Worm (Caenorhabditis elegans) whole organism, L2 larva: Measurements from ENCODE around the gene F10E9.2.

Source experiments
- egl-27 ChIP-seq: sonication (generic microtip); optimal IDR thresholded peaks from 3 replicates; lab custom pipeline; 2017; ENCODE audit warnings: missing biosample characterization, missing genetic modification reagents, missing genetic modification characterization
- mab-5 ChIP-seq: fragments of 150-350 bp; optimal IDR thresholded peaks from 2 replicates; lab custom pipeline; 2014; ENCODE audit warnings: missing biosample characterization, missing genetic modification characterization
- nhr-12 ChIP-seq: fragments of 150-350 bp; optimal IDR thresholded peaks from 2 replicates; lab custom pipeline; 2014; ENCODE audit warnings: missing biosample characterization, missing genetic modification characterization
- nhr-6 ChIP-seq: fragments of 150-350 bp; optimal IDR thresholded peaks from 2 replicates; lab custom pipeline; 2014; ENCODE audit warnings: missing biosample characterization, missing genetic modification characterization
- sem-4 ChIP-seq: fragments of 150-350 bp; optimal IDR thresholded peaks from 2 replicates; lab custom pipeline; 2014; ENCODE audit warnings: missing biosample characterization, missing genetic modification reagents, missing genetic modification characterization
- sma-3 ChIP-seq: sonication (generic microtip); optimal IDR thresholded peaks from 2 replicates; lab custom pipeline; 2016; ENCODE audit warnings: missing genetic modification reagents, missing genetic modification characterization, missing compliant biosample characterization
- snpc-4 ChIP-seq: fragments of 150-350 bp; optimal IDR thresholded peaks from 2 replicates; lab custom pipeline; 2014; ENCODE audit warnings: missing biosample characterization, missing genetic modification characterization
- ztf-11 ChIP-seq: sonication (generic microtip); optimal IDR thresholded peaks from 2 replicates; lab custom pipeline; 2017; ENCODE audit warnings: missing biosample characterization, missing genetic modification characterization

ce11 chrIII:8265753-8266152 is 46.7 kb upstream of the F10E9.2 start, which contains the start of gene mrps-9:
- TF ChIP-seq sma-3 (GFP tag; lab: Kevin White, UChicago): no peak
- no peak for TF ChIP-seq mab-5
- TF ChIP-seq ztf-11 (tag; lab: Kevin White, UChicago): no peak
- no peak for TF ChIP-seq nhr-6 (tag; lab: Kevin White, UChicago)
- TF ChIP-seq nhr-12 (tag; lab: Kevin White, UChicago): no peak
- TF ChIP-seq snpc-4 (tag; lab: Kevin White, UChicago): no peak
- TF ChIP-seq egl-27: no peak
- no peak for TF ChIP-seq sem-4
